Fruit fly (Drosophila melanogaster): ENCODE data around the gene r-l.

dm6 chr3R:21111046-21111480, 37.9 kb upstream of the r-l start, which contains the start of gene Rab11:
- peak; percentile 63 for TF ChIP-seq rgr (GFP tag; optimal IDR thresholded peaks at IDR 0.05)
- TF ChIP-seq Hr83 (GFP tag; optimal IDR thresholded peaks at IDR 0.05; ENCODE audit: poor library complexity, severe bottlenecking): peak; percentile 56
- TF ChIP-seq h (GFP tag; optimal IDR thresholded peaks at IDR 0.05): peak; percentile 70
- TF ChIP-seq brk (GFP tag; optimal IDR thresholded peaks at IDR 0.05): no peak
- peak; percentile 41 for TF ChIP-seq dsf (GFP tag; optimal IDR thresholded peaks at IDR 0.05; ENCODE audit: borderline replicate concordance)
- TF ChIP-seq CG9705 (GFP tag; optimal IDR thresholded peaks at IDR 0.05): peak; percentile 63
- no peak for TF ChIP-seq CrebA (GFP tag; optimal IDR thresholded peaks at IDR 0.05; ENCODE audit: borderline replicate concordance)
- TF ChIP-seq fru (GFP tag; optimal IDR thresholded peaks at IDR 0.05): peak; percentile 42
- no peak for TF ChIP-seq Hr78 (GFP tag; optimal IDR thresholded peaks at IDR 0.05)
- no peak for TF ChIP-seq Mio (GFP tag; optimal IDR thresholded peaks at IDR 0.05)
- no peak for TF ChIP-seq Dfd (GFP tag; optimal IDR thresholded peaks at IDR 0.05)
